Worm (Caenorhabditis elegans) whole organism, L4 larva: Measurements from ENCODE around the gene fbxa-86.

ENCODE experiments used
- Y48G9A.11 ChIP-seq: fragments of 200-800 bp; sonication (Bioruptor generic); IDR thresholded peaks from 2 replicates; pipeline ENCODE4 v1.3.6; 2022; ENCODE audit warnings: missing genetic modification reagents, missing genetic modification characterization, missing compliant biosample characterization
- Y5F2A.4 ChIP-seq: fragments of 200-800 bp; sonication (Bioruptor generic); optimal IDR thresholded peaks from 2 replicates; lab custom pipeline; 2018; ENCODE audit warnings: mild to moderate bottlenecking, missing genetic modification characterization, missing compliant biosample characterization
- Y75B8A.6 ChIP-seq: fragments of 200-800 bp; sonication (Bioruptor generic); IDR thresholded peaks from 2 replicates; pipeline ENCODE4 v1.3.6; 2022; ENCODE audit warnings: missing genetic modification reagents, missing genetic modification characterization, missing compliant biosample characterization
- ZK546.5 ChIP-seq, 2 experiments: sonication (generic microtip); optimal IDR thresholded peaks; 2 replicates each; lab custom pipeline; 2017; ENCODE audit warnings: missing biosample characterization in 2 of 2, missing genetic modification characterization in 2 of 2
- aha-1 ChIP-seq: fragments of 150-350 bp; peaks from one replicate; lab custom pipeline; 2014; ENCODE audit warnings: missing biosample characterization, missing genetic modification characterization
- ceh-28 ChIP-seq: fragments of 150-350 bp; optimal IDR thresholded peaks from 2 replicates; lab custom pipeline; 2014; ENCODE audit warnings: missing biosample characterization, missing genetic modification reagents, missing genetic modification characterization
- ceh-44 ChIP-seq: fragments of 200-800 bp; sonication (Bioruptor generic); IDR thresholded peaks from 2 replicates; pipeline ENCODE4 v1.3.6; 2022; ENCODE audit warnings: missing genetic modification reagents, missing genetic modification characterization, missing compliant biosample characterization
- ceh-82 ChIP-seq: sonication (generic microtip); optimal IDR thresholded peaks from 2 replicates; lab custom pipeline; 2017; ENCODE audit warnings: missing biosample characterization, missing genetic modification characterization
- cey-2 ChIP-seq: sonication (generic microtip); optimal IDR thresholded peaks from 3 replicates; lab custom pipeline; 2017; ENCODE audit warnings: missing genetic modification characterization, mild to moderate bottlenecking, missing compliant biosample characterization, antibody characterized with exemption, borderline replicate concordance; ENCODE audit not compliant: insufficient read depth
- daf-12 ChIP-seq: fragments of 150-350 bp; optimal IDR thresholded peaks from 2 replicates; lab custom pipeline; 2014; ENCODE audit warnings: missing biosample characterization, missing genetic modification reagents, missing genetic modification characterization
- daf-19 ChIP-seq: fragments of 200-800 bp; sonication (Bioruptor generic); conservative IDR thresholded peaks from 2 replicates; pipeline ENCODE4 v1.3.6; 2022; ENCODE audit warnings: missing genetic modification characterization, missing compliant biosample characterization
- dmd-9 ChIP-seq: fragments of 200-800 bp; sonication (Bioruptor generic); IDR thresholded peaks from 2 replicates; pipeline ENCODE4 v1.3.6; 2022; ENCODE audit warnings: missing genetic modification reagents, missing genetic modification characterization, missing compliant biosample characterization
- duxl-1 ChIP-seq: sonication (generic microtip); optimal IDR thresholded peaks from 2 replicates; lab custom pipeline; 2016; ENCODE audit warnings: mild to moderate bottlenecking, missing genetic modification characterization, moderate library complexity, missing compliant biosample characterization; ENCODE audit not compliant: poor library complexity
- egl-43 ChIP-seq: fragments of 200-800 bp; sonication (Bioruptor generic); IDR thresholded peaks from 2 replicates; pipeline ENCODE4 v1.3.6; 2022; ENCODE audit warnings: missing genetic modification reagents, missing genetic modification characterization, missing compliant biosample characterization
- fkh-10 ChIP-seq: fragments of 150-350 bp; optimal IDR thresholded peaks from 2 replicates; lab custom pipeline; 2014; ENCODE audit warnings: missing biosample characterization, missing genetic modification reagents, missing genetic modification characterization
- gei-8 ChIP-seq: fragments of 200-800 bp; sonication (Bioruptor generic); optimal IDR thresholded peaks from 2 replicates; lab custom pipeline; 2018; ENCODE audit warnings: mild to moderate bottlenecking, missing genetic modification characterization, missing compliant biosample characterization
- hlh-30 ChIP-seq: sonication (generic microtip); optimal IDR thresholded peaks from 2 replicates; lab custom pipeline; 2017; ENCODE audit warnings: antibody characterized with exemption, mild to moderate bottlenecking, missing genetic modification characterization, missing compliant biosample characterization; ENCODE audit not compliant: insufficient read depth
- lin-1 ChIP-seq: fragments of 200-800 bp; sonication (Bioruptor generic); IDR thresholded peaks from 2 replicates; pipeline ENCODE4 v1.3.6; 2022; ENCODE audit warnings: missing genetic modification reagents, missing genetic modification characterization, missing compliant biosample characterization
- lin-29 ChIP-seq: fragments of 200-800 bp; sonication (Bioruptor generic); IDR thresholded peaks from 2 replicates; pipeline ENCODE4 v1.3.6; 2022; ENCODE audit warnings: missing genetic modification reagents, missing genetic modification characterization, missing compliant biosample characterization
- lin-38 ChIP-seq: fragments of 200-800 bp; sonication (Bioruptor generic); IDR thresholded peaks from 2 replicates; pipeline ENCODE4 v1.3.6; 2022; ENCODE audit warnings: missing genetic modification reagents, missing genetic modification characterization, missing compliant biosample characterization
- lir-3 ChIP-seq: sonication (generic microtip); optimal IDR thresholded peaks from 2 replicates; lab custom pipeline; 2016; ENCODE audit warnings: mild to moderate bottlenecking, missing genetic modification characterization, missing compliant biosample characterization
- mdl-1 ChIP-seq, 2 experiments: fragments of 150-350 bp in 1 of 2; sonication (generic microtip) in 1 of 2; optimal IDR thresholded peaks; 2 replicates each; lab custom pipeline; 2014 to 2017; ENCODE audit warnings: missing biosample characterization in 2 of 2, missing genetic modification characterization in 2 of 2
- mdt-29 ChIP-seq: fragments of 200-800 bp; sonication (Bioruptor generic); IDR thresholded peaks from 2 replicates; pipeline ENCODE4 v1.3.6; 2022; ENCODE audit warnings: missing genetic modification reagents, missing genetic modification characterization, missing compliant biosample characterization
- mxl-2 ChIP-seq: fragments of 200-800 bp; sonication (Bioruptor generic); conservative IDR thresholded peaks from 2 replicates; pipeline ENCODE4 v1.3.6; 2022; ENCODE audit warnings: missing genetic modification reagents, missing genetic modification characterization, missing compliant biosample characterization
- mxl-3 ChIP-seq: fragments of 200-800 bp; sonication (Bioruptor generic); optimal IDR thresholded peaks from 2 replicates; lab custom pipeline; 2018; ENCODE audit warnings: mild to moderate bottlenecking, missing genetic modification characterization, missing compliant biosample characterization
- nhr-11 ChIP-seq: fragments of 150-350 bp; optimal IDR thresholded peaks from 2 replicates; lab custom pipeline; 2014; ENCODE audit warnings: missing biosample characterization, missing genetic modification characterization
- nhr-237 ChIP-seq: sonication (generic microtip); optimal IDR thresholded peaks from 2 replicates; lab custom pipeline; 2017; ENCODE audit warnings: missing biosample characterization, missing genetic modification characterization
- nhr-25 ChIP-seq: sonication (generic microtip); optimal IDR thresholded peaks from 2 replicates; lab custom pipeline; 2017; ENCODE audit warnings: missing genetic modification characterization, mild to moderate bottlenecking, missing compliant biosample characterization, antibody characterized with exemption, moderate library complexity, borderline replicate concordance; ENCODE audit not compliant: insufficient read depth
- nhr-28 ChIP-seq: fragments of 150-350 bp; optimal IDR thresholded peaks from 2 replicates; lab custom pipeline; 2014; ENCODE audit warnings: missing biosample characterization, missing genetic modification characterization
- nhr-41 ChIP-seq: fragments of 200-800 bp; sonication (Bioruptor generic); IDR thresholded peaks from 2 replicates; pipeline ENCODE4 v1.3.6; 2022; ENCODE audit warnings: missing genetic modification reagents, missing genetic modification characterization, missing compliant biosample characterization
- nhr-48 ChIP-seq: sonication (generic microtip); optimal IDR thresholded peaks from 2 replicates; lab custom pipeline; 2016; ENCODE audit warnings: mild to moderate bottlenecking, missing genetic modification characterization, missing compliant biosample characterization
- nhr-77 ChIP-seq: fragments of 150-350 bp; optimal IDR thresholded peaks from 2 replicates; lab custom pipeline; 2014; ENCODE audit warnings: missing biosample characterization, missing genetic modification characterization
- pqm-1 ChIP-seq: sonication (generic microtip); optimal IDR thresholded peaks from 2 replicates; lab custom pipeline; 2017; ENCODE audit warnings: missing biosample characterization, missing genetic modification characterization
- sdz-12 ChIP-seq: fragments of 200-800 bp; sonication (Bioruptor generic); optimal IDR thresholded peaks from 2 replicates; lab custom pipeline; 2018; ENCODE audit warnings: mild to moderate bottlenecking, missing genetic modification characterization, missing compliant biosample characterization
- skn-1 ChIP-seq: fragments of 150-350 bp; optimal IDR thresholded peaks from 2 replicates; lab custom pipeline; 2014; ENCODE audit warnings: missing biosample characterization, missing genetic modification characterization
- unc-130 ChIP-seq: sonication (generic microtip); optimal IDR thresholded peaks from 2 replicates; lab custom pipeline; 2016; ENCODE audit warnings: missing genetic modification reagents, missing genetic modification characterization, missing compliant biosample characterization
- unc-62 ChIP-seq, 3 experiments: fragments of 150-350 bp in 1 of 3; sonication (generic microtip); optimal IDR thresholded peaks in 2 of 3; peaks in 1 of 3; 1 replicate in 1 of 3; 2 replicates in 2 of 3; lab custom pipeline; 2014 to 2017; ENCODE audit warnings: missing biosample characterization in 3 of 3, missing genetic modification characterization in 3 of 3, missing genetic modification reagents in 3 of 3, missing genotype in 1 of 3
- zip-11 ChIP-seq: fragments of 200-800 bp; sonication (Bioruptor generic); IDR thresholded peaks from 2 replicates; pipeline ENCODE4 v1.3.6; 2022; ENCODE audit warnings: missing genetic modification characterization, missing compliant biosample characterization

The fbxa-86 gene

ce11 chrIV:4937647-4938046, at the start of gene fbxa-86:
fbxa-86 (minus strand) TSS chrIV:4938013.
- no peak for TF ChIP-seq zip-11 (GFP tag; lab: Robert Waterston, UW)
- TF ChIP-seq lin-29 (GFP tag; lab: Robert Waterston, UW), result no peak
- no peak for TF ChIP-seq sdz-12
- TF ChIP-seq lir-3 (tag; lab: Kevin White, UChicago), result no peak
- TF ChIP-seq mxl-3 (GFP tag; lab: Kevin White, UChicago), result no peak
- TF ChIP-seq aha-1 (tag; lab: Kevin White, UChicago), result no peak
- TF ChIP-seq unc-62 (GFP tag; optimal IDR thresholded peaks at IDR 0.05 in 1 of 2; lab: Kevin White, UChicago), result peak in 1 of 2 experiments; percentile 7
- no peak for TF ChIP-seq unc-62 (tag; optimal IDR thresholded peaks at IDR 0.05; lab: Kevin White, UChicago)
- peak; percentile 9 for TF ChIP-seq pqm-1 (tag; lab: Kevin White, UChicago)
- no peak for TF ChIP-seq egl-43 (GFP tag; lab: Robert Waterston, UW)
- TF ChIP-seq skn-1, result no peak
- TF ChIP-seq nhr-28 (tag; lab: Kevin White, UChicago), result no peak

DNA sequence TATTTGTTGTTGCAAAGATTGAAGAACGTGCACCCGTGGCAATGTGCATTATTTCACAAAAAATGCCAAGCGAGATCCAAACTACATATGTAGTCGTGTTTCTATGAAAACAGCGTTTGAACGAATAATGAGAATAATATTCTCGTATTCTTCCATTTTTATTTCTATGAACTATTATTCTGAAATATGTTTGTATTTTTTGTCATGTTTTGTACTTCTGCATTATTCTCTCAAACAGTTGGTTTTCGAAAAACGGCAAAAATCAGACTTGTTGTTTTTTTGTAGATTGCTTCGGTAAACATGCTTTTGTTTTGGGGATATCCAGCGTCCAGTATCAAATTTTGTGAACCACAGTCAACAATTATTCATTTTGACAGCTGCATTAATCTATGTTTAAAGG, 48.4 kb upstream of the fbxa-86 start, which contains the start of gene clec-177:
Gene clec-177 (plus strand): TSS at position 301 of the 400 bp plus-strand sequence.
- no peak for TF ChIP-seq ceh-82
- TF ChIP-seq nhr-25 (tag; lab: Kevin White, UChicago), result no peak
- no peak for TF ChIP-seq dmd-9 (GFP tag; lab: Robert Waterston, UW)
- no peak for TF ChIP-seq Y75B8A.6 (GFP tag; lab: Robert Waterston, UW)
- TF ChIP-seq fkh-10 (GFP tag; lab: Kevin White, UChicago), result no peak
- TF ChIP-seq lir-3 (tag; lab: Kevin White, UChicago), result no peak
- TF ChIP-seq ZK546.5 (tag; optimal IDR thresholded peaks at IDR 0.05; lab: Kevin White, UChicago), result no peak
- no peak for TF ChIP-seq nhr-237 (tag; lab: Kevin White, UChicago)
- TF ChIP-seq mdl-1 (tag; optimal IDR thresholded peaks at IDR 0.05; lab: Kevin White, UChicago), result no peak
- TF ChIP-seq lin-1 (GFP tag; lab: Robert Waterston, UW), result no peak
- TF ChIP-seq lin-38 (GFP tag; lab: Robert Waterston, UW), result no peak
- TF ChIP-seq unc-130, result no peak
- no peak for TF ChIP-seq nhr-41
- TF ChIP-seq ceh-44 (GFP tag; lab: Robert Waterston, UW), result no peak
- TF ChIP-seq ceh-28 (tag; lab: Kevin White, UChicago), result no peak
- TF ChIP-seq nhr-48 (tag; lab: Kevin White, UChicago), result no peak

ce11 chrIV:4983746-4984145, 45.9 kb upstream of the fbxa-86 start, which contains the start of gene clec-176:
clec-176 (plus strand) TSS chrIV:4984046.
- no peak for TF ChIP-seq mxl-2 (GFP tag; lab: Robert Waterston, UW)
- no peak for TF ChIP-seq skn-1
- no peak for TF ChIP-seq daf-12
- TF ChIP-seq mdt-29 (GFP tag; lab: Robert Waterston, UW), result no peak
- no peak for TF ChIP-seq egl-43 (GFP tag; lab: Robert Waterston, UW)
- TF ChIP-seq cey-2, result no peak
- TF ChIP-seq duxl-1 (tag; lab: Kevin White, UChicago), result no peak
- no peak for TF ChIP-seq gei-8
- no peak for TF ChIP-seq nhr-77 (tag; lab: Kevin White, UChicago)
- TF ChIP-seq Y75B8A.6 (GFP tag; lab: Robert Waterston, UW), result no peak
- TF ChIP-seq sdz-12, result no peak
- TF ChIP-seq nhr-11 (tag; lab: Kevin White, UChicago), result no peak
- TF ChIP-seq Y48G9A.11 (GFP tag; lab: Robert Waterston, UW), result no peak
- no peak for TF ChIP-seq nhr-25 (tag; lab: Kevin White, UChicago)
- no peak for TF ChIP-seq daf-19
- TF ChIP-seq Y5F2A.4, result no peak
- TF ChIP-seq hlh-30 (tag; lab: Kevin White, UChicago), result no peak
